Worm (Caenorhabditis elegans) whole organism, midembryonic: Measurements from ENCODE around the gene rfk-1.
A peak's percentile ranks its signal among the peaks of the same experiment; 100 is the strongest.

Experiments used
- cog-1 ChIP-seq: sonication (generic microtip); optimal IDR thresholded peaks from 2 replicates; lab custom pipeline; 2016; ENCODE audit warnings: missing genetic modification characterization, missing compliant biosample characterization
- med-1 ChIP-seq: sonication (generic microtip); optimal IDR thresholded peaks from 2 replicates; lab custom pipeline; 2017; ENCODE audit warnings: missing genetic modification characterization, mild to moderate bottlenecking, missing compliant biosample characterization, antibody characterized with exemption, missing genetic modification reagents; ENCODE audit not compliant: insufficient read depth
- ztf-23 ChIP-seq: fragments of 200-800 bp; sonication (Bioruptor generic); IDR thresholded peaks from 2 replicates; pipeline ENCODE4 v1.3.6; 2022; ENCODE audit warnings: missing genetic modification reagents, missing genetic modification characterization, missing compliant biosample characterization

- TF ChIP-seq cog-1 = peak; percentile 80
- no peak for TF ChIP-seq ztf-23 (GFP tag; lab: Robert Waterston, UW)
- TF ChIP-seq med-1 = no peak
Observed at ce11 chrIV:10403193-10404058, 5.9 kb downstream of the rfk-1 start, which contains the start of gene gpa-7.
